Fruit fly (Drosophila melanogaster): ENCODE data around the gene CG7465.

DNA sequence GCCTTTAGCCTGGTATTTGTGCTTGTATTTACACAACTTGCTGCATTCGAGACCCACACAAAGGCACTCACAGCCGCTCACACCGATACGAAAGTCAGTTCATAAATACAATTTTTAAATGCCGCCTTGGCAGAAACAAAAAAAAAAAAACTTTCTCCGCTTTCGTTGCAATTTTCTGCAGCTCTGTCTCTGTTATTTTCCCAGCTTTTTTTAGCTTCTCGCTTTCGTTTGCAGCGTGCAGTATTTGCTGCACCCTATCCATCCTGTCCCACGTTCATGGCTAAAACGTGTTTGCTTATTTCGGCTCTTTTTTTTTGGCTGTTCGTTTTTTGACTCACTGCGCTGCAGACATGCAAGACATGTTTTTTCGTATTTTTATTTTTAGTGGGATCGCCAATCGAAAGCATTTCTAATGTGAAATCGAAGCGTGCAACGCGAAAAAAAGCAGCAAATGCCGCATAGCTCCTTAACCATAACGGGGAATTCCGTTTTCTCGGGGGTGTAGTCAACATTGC, 39.4 kb downstream of the CG7465 start:
- TF ChIP-seq CG8478 (optimal IDR thresholded peaks at IDR 0.05) (no peak), usp (GFP tag; optimal IDR thresholded peaks at IDR 0.05) (no peak), Dll (optimal IDR thresholded peaks at IDR 0.05) (no peak)
